Worm (Caenorhabditis elegans) whole organism, L1 larva: ENCODE results near the gene C18E9.7.

Experiments
- blmp-1 ChIP-seq: fragments of 150-350 bp; optimal IDR thresholded peaks from 2 replicates; lab custom pipeline; 2014; ENCODE audit warnings: missing biosample characterization, missing genetic modification characterization
- nhr-20 ChIP-seq: sonication (generic microtip); optimal IDR thresholded peaks from 2 replicates; lab custom pipeline; 2016; ENCODE audit warnings: mild to moderate bottlenecking, missing genetic modification characterization, missing compliant biosample characterization
- nhr-28 ChIP-seq: fragments of 150-350 bp; optimal IDR thresholded peaks from 2 replicates; lab custom pipeline; 2014; ENCODE audit warnings: missing biosample characterization, missing genetic modification characterization
- sox-4 ChIP-seq: sonication (generic microtip); optimal IDR thresholded peaks from 2 replicates; lab custom pipeline; 2016; ENCODE audit warnings: missing genetic modification characterization, missing compliant biosample characterization
- tbx-2 ChIP-seq: sonication (generic microtip); optimal IDR thresholded peaks from 2 replicates; lab custom pipeline; 2016; ENCODE audit warnings: missing genetic modification characterization, missing compliant biosample characterization
- ztf-4 ChIP-seq: fragments of 150-350 bp; optimal IDR thresholded peaks from 2 replicates; lab custom pipeline; 2014; ENCODE audit warnings: missing biosample characterization, missing genetic modification characterization

DNA sequence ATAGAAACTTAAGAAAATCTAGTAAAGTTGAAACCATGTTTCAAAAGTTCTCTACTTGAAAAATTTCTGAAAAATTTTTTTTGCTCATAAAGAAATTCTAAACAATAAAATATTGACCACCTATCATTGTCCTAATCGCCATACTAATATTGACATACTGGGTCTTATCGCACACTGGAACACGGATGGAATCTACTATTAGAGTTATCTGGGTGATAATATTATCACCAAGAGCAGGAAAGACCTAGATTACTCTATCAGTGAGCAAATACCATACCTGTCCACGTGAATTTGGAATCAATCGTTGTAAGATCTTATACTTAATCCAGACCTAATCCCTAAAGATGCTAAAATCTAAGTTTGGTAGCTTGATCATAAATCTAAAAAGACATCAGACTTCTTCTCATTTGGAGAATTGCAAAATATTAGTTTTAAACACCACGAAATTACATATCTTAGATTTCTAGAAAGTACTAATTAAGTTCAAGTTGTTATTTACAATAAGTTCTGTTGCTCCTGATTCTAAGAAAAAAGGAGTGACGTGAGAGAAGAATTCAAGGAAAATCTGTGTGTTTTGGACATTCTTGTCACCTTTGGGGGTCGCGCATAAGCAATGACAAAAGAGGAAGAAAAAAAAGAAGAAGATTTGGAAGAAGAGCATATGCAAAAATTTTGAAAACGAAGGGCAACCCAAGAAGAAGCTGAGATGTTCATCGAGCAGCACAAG lies 27.6 kb upstream of the C18E9.7 start:
- TF ChIP-seq blmp-1 (tag; lab: Kevin White, UChicago) (no peak), nhr-20 (tag; lab: Kevin White, UChicago) (no peak), sox-4 (peak; percentile 35), nhr-28 (tag; lab: Kevin White, UChicago) (no peak), ztf-4 (no peak), tbx-2 (tag; lab: Kevin White, UChicago) (no peak)
